Worm (Caenorhabditis elegans) whole organism, L2 larva: Measurements from ENCODE around the gene nlp-76.

Experiments used
- C34F6.9 ChIP-seq: fragments of 150-350 bp; optimal IDR thresholded peaks from 2 replicates; lab custom pipeline; 2014; ENCODE audit warnings: missing biosample characterization, missing genetic modification characterization
- F13H6.1 ChIP-seq: sonication (generic microtip); optimal IDR thresholded peaks from 2 replicates; lab custom pipeline; 2016; ENCODE audit warnings: missing genetic modification characterization, missing compliant biosample characterization
- R02D3.7 ChIP-seq: fragments of 150-350 bp; optimal IDR thresholded peaks from 2 replicates; lab custom pipeline; 2014; ENCODE audit warnings: missing biosample characterization, missing genetic modification characterization
- Y55F3AM.14 ChIP-seq: fragments of 200-800 bp; sonication (Bioruptor generic); optimal IDR thresholded peaks from 2 replicates; lab custom pipeline; 2018; ENCODE audit warnings: mild to moderate bottlenecking, missing genetic modification characterization, missing compliant biosample characterization
- ZK546.5 ChIP-seq: sonication (generic microtip); optimal IDR thresholded peaks from 2 replicates; lab custom pipeline; 2017; ENCODE audit warnings: missing biosample characterization, missing genetic modification characterization
- alr-1 ChIP-seq: fragments of 150-350 bp; optimal IDR thresholded peaks from 2 replicates; lab custom pipeline; 2014; ENCODE audit warnings: missing biosample characterization, missing genetic modification characterization
- aly-2 ChIP-seq: fragments of 150-350 bp; optimal IDR thresholded peaks from 2 replicates; lab custom pipeline; 2014; ENCODE audit warnings: missing biosample characterization, missing genetic modification characterization
- ama-1 ChIP-seq: fragments of 150-350 bp; optimal IDR thresholded peaks from 2 replicates; lab custom pipeline; 2018; ENCODE audit warnings: inconsistent platforms
- blmp-1 ChIP-seq: sonication (generic microtip); optimal IDR thresholded peaks from 2 replicates; lab custom pipeline; 2017; ENCODE audit warnings: missing genetic modification characterization, mild to moderate bottlenecking, missing compliant biosample characterization, antibody characterized with exemption, moderate library complexity; ENCODE audit not compliant: insufficient read depth
- ceh-16 ChIP-seq: fragments of 150-350 bp; optimal IDR thresholded peaks from 2 replicates; lab custom pipeline; 2014; ENCODE audit warnings: missing biosample characterization, missing genetic modification characterization
- ceh-82 ChIP-seq: fragments of 150-350 bp; optimal IDR thresholded peaks from 2 replicates; lab custom pipeline; 2014; ENCODE audit warnings: missing biosample characterization, missing genetic modification characterization
- crh-2 ChIP-seq: sonication (generic microtip); optimal IDR thresholded peaks from 2 replicates; lab custom pipeline; 2017; ENCODE audit warnings: missing biosample characterization, missing genetic modification characterization
- dmd-4 ChIP-seq: sonication (generic microtip); optimal IDR thresholded peaks from 2 replicates; lab custom pipeline; 2017; ENCODE audit warnings: missing biosample characterization, missing genetic modification characterization
- egl-27 ChIP-seq: sonication (generic microtip); optimal IDR thresholded peaks from 3 replicates; lab custom pipeline; 2017; ENCODE audit warnings: missing biosample characterization, missing genetic modification reagents, missing genetic modification characterization
- elt-1 ChIP-seq: fragments of 150-350 bp; optimal IDR thresholded peaks from 2 replicates; lab custom pipeline; 2014; ENCODE audit warnings: missing biosample characterization, missing genetic modification characterization
- elt-3 ChIP-seq: sonication (generic microtip); optimal IDR thresholded peaks from 2 replicates; lab custom pipeline; 2017; ENCODE audit warnings: missing biosample characterization, missing genetic modification characterization
- fos-1 ChIP-seq: fragments of 150-350 bp; optimal IDR thresholded peaks from 2 replicates; lab custom pipeline; 2014; ENCODE audit warnings: missing biosample characterization, missing genetic modification characterization
- gmeb-1 ChIP-seq: fragments of 150-350 bp; optimal IDR thresholded peaks from 2 replicates; lab custom pipeline; 2014; ENCODE audit warnings: missing biosample characterization, missing genetic modification characterization
- lin-11 ChIP-seq: fragments of 150-350 bp; sonication (generic microtip); optimal IDR thresholded peaks from 2 replicates; lab custom pipeline; 2014; ENCODE audit warnings: missing biosample characterization, missing genetic modification characterization, inconsistent platforms, mixed read lengths
- lin-13 ChIP-seq: fragments of 150-350 bp; optimal IDR thresholded peaks from 2 replicates; lab custom pipeline; 2014; ENCODE audit warnings: missing biosample characterization, missing genetic modification reagents, missing genetic modification characterization
- lin-39 ChIP-seq: fragments of 150-350 bp; optimal IDR thresholded peaks from 2 replicates; lab custom pipeline; 2014; ENCODE audit warnings: missing biosample characterization, missing genetic modification reagents, missing genetic modification characterization
- lsy-2 ChIP-seq, 2 experiments: fragments of 150-350 bp in 1 of 2; sonication (generic microtip) in 1 of 2; optimal IDR thresholded peaks; 2 replicates each; lab custom pipeline; 2014 to 2017; ENCODE audit warnings: missing biosample characterization in 2 of 2, missing genetic modification characterization in 2 of 2
- mab-5 ChIP-seq: fragments of 150-350 bp; optimal IDR thresholded peaks from 2 replicates; lab custom pipeline; 2014; ENCODE audit warnings: missing biosample characterization, missing genetic modification characterization
- mbf-1 ChIP-seq: sonication (generic microtip); optimal IDR thresholded peaks from 2 replicates; lab custom pipeline; 2017; ENCODE audit warnings: missing biosample characterization, missing genetic modification characterization
- mdl-1 ChIP-seq, 2 experiments: fragments of 150-350 bp in 1 of 2; sonication (generic microtip) in 1 of 2; optimal IDR thresholded peaks; 2 replicates each; lab custom pipeline; 2017; ENCODE audit warnings: missing biosample characterization in 2 of 2, missing genetic modification characterization in 2 of 2
- nhr-10 ChIP-seq: sonication (generic microtip); optimal IDR thresholded peaks from 2 replicates; lab custom pipeline; 2017; ENCODE audit warnings: missing biosample characterization, missing genetic modification characterization
- nhr-11 ChIP-seq: fragments of 150-350 bp; optimal IDR thresholded peaks from 2 replicates; lab custom pipeline; 2014; ENCODE audit warnings: missing biosample characterization, missing genetic modification characterization
- nhr-12 ChIP-seq: fragments of 150-350 bp; optimal IDR thresholded peaks from 2 replicates; lab custom pipeline; 2014; ENCODE audit warnings: missing biosample characterization, missing genetic modification characterization
- nhr-129 ChIP-seq: fragments of 150-350 bp; optimal IDR thresholded peaks from 2 replicates; lab custom pipeline; 2014; ENCODE audit warnings: missing biosample characterization, missing genetic modification characterization
- nhr-21 ChIP-seq: fragments of 150-350 bp; optimal IDR thresholded peaks from 2 replicates; lab custom pipeline; 2014; ENCODE audit warnings: missing biosample characterization, missing genetic modification characterization
- nhr-23 ChIP-seq: fragments of 150-350 bp; optimal IDR thresholded peaks from 2 replicates; lab custom pipeline; 2014; ENCODE audit warnings: missing biosample characterization, missing genetic modification reagents, missing genetic modification characterization
- nhr-237 ChIP-seq: fragments of 150-350 bp; optimal IDR thresholded peaks from 2 replicates; lab custom pipeline; 2014; ENCODE audit warnings: missing biosample characterization, missing genetic modification characterization
- nhr-25 ChIP-seq: fragments of 150-350 bp; sonication (generic microtip); optimal IDR thresholded peaks from 3 replicates; lab custom pipeline; 2014; ENCODE audit warnings: missing biosample characterization, missing genetic modification characterization
- nhr-6 ChIP-seq: fragments of 150-350 bp; optimal IDR thresholded peaks from 2 replicates; lab custom pipeline; 2014; ENCODE audit warnings: missing biosample characterization, missing genetic modification characterization
- nhr-77 ChIP-seq: fragments of 150-350 bp; optimal IDR thresholded peaks from 2 replicates; lab custom pipeline; 2014; ENCODE audit warnings: missing biosample characterization, missing genetic modification characterization
- peb-1 ChIP-seq: fragments of 150-350 bp; optimal IDR thresholded peaks from 2 replicates; lab custom pipeline; 2014; ENCODE audit warnings: missing biosample characterization, missing genetic modification characterization
- sem-4 ChIP-seq: fragments of 150-350 bp; optimal IDR thresholded peaks from 2 replicates; lab custom pipeline; 2014; ENCODE audit warnings: missing biosample characterization, missing genetic modification reagents, missing genetic modification characterization
- skn-1 ChIP-seq: sonication (generic microtip); optimal IDR thresholded peaks from 2 replicates; lab custom pipeline; 2017; ENCODE audit warnings: missing biosample characterization, missing genetic modification characterization
- sma-3 ChIP-seq: sonication (generic microtip); optimal IDR thresholded peaks from 2 replicates; lab custom pipeline; 2016; ENCODE audit warnings: missing genetic modification reagents, missing genetic modification characterization, missing compliant biosample characterization
- sma-9 ChIP-seq, 2 experiments: fragments of 150-350 bp in 1 of 2; sonication (generic microtip) in 1 of 2; optimal IDR thresholded peaks; 2 replicates each; lab custom pipeline; 2014 to 2016; ENCODE audit warnings: missing genetic modification characterization in 2 of 2, mild to moderate bottlenecking in 1 of 2, missing biosample characterization in 1 of 2, missing compliant biosample characterization in 1 of 2, missing genetic modification reagents in 1 of 2, moderate library complexity in 1 of 2
- snpc-4 ChIP-seq: fragments of 150-350 bp; optimal IDR thresholded peaks from 2 replicates; lab custom pipeline; 2014; ENCODE audit warnings: missing biosample characterization, missing genetic modification characterization
- unc-39 ChIP-seq: fragments of 150-350 bp; optimal IDR thresholded peaks from 2 replicates; lab custom pipeline; 2014; ENCODE audit warnings: missing biosample characterization, missing genetic modification characterization
- unc-55 ChIP-seq: fragments of 150-350 bp; sonication (generic microtip); optimal IDR thresholded peaks from 3 replicates; lab custom pipeline; 2014; ENCODE audit warnings: missing biosample characterization, missing genetic modification reagents, missing genetic modification characterization
- unc-62 ChIP-seq: fragments of 150-350 bp; optimal IDR thresholded peaks from 2 replicates; lab custom pipeline; 2014; ENCODE audit warnings: missing biosample characterization, missing genetic modification reagents, missing genetic modification characterization
- zag-1 ChIP-seq: fragments of 150-350 bp; optimal IDR thresholded peaks from 2 replicates; lab custom pipeline; 2014; ENCODE audit warnings: missing biosample characterization, missing genetic modification characterization
- ztf-1 ChIP-seq: fragments of 200-800 bp; sonication (Bioruptor generic); conservative IDR thresholded peaks from 2 replicates; pipeline ENCODE4 v1.3.6; 2022; ENCODE audit warnings: missing genetic modification characterization, missing compliant biosample characterization
- ztf-11 ChIP-seq: sonication (generic microtip); optimal IDR thresholded peaks from 2 replicates; lab custom pipeline; 2017; ENCODE audit warnings: missing biosample characterization, missing genetic modification characterization
- ztf-4 ChIP-seq: fragments of 150-350 bp; optimal IDR thresholded peaks from 2 replicates; lab custom pipeline; 2014; ENCODE audit warnings: missing biosample characterization, missing genetic modification characterization

nlp-76 gene

DNA sequence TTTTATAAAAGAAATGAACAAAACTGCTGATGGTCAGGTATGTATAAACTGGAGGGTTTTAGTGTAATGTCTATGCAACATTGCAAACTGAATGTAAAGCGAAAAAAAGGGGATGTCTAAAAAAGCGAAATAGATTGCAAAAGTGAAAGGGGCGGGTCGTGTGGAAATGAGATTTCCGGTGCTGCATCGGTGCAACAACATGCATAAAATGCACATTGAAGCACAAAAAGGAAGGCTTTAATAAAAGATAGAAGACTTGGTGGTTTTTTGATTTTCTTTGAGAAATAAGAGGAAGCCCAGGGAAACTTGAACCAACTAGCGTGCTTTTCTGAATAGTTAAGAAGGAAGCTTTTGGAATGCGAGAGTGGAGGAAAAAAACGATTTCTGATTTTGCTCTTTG lies 31.0 kb downstream of the nlp-76 start:
- TF ChIP-seq nhr-237 (tag; lab: Kevin White, UChicago), result no peak
- no peak for TF ChIP-seq zag-1
- TF ChIP-seq sem-4, result no peak
- no peak for TF ChIP-seq peb-1 (tag; lab: Kevin White, UChicago)
- no peak for TF ChIP-seq lsy-2 (tag; optimal IDR thresholded peaks at IDR 0.05; lab: Kevin White, UChicago)

DNA sequence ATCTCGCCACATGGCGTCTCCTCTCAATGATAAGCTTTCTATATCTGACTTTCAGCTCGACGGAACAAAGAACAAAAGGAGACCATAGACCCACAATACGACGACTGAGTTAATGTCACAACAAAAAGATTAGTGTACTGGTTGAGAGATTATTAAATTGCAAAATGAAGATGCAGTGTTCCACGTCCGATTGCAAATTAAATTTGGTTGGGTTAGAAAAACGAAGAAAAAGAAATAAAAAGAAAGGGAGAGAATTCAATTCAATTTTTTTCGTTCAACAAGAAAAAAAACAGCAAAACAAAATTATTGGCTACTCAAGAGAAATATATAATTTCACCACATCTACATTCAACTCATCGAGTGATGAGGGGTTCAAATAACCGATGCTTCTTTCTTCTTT lies 32.3 kb downstream of the nlp-76 start:
- TF ChIP-seq nhr-77 (tag; lab: Kevin White, UChicago), result no peak
- TF ChIP-seq mab-5 (tag; lab: Kevin White, UChicago), result no peak
- TF ChIP-seq C34F6.9, result peak; percentile 9
- peak; percentile 9 for TF ChIP-seq F13H6.1
- TF ChIP-seq, all 48 proteins: peak for 2

DNA sequence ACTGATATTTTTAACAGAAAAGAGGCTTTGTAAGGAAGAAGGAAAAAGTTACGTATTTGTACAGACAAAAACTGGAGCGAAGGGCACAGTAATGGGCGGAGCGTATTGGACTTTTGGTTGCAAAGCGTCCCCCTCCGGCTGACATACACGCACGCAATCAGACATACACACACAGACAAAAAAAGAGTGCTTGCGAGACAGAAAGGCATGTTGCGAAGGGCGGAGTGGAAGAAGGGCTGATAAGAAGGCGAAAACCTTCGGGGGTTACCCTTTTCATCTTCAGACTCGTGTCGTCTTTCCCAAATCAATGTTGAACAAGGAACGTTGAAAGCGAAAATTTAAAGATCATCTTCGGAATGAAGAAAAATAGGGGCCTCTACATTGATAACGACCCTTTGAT lies 33.1 kb downstream of the nlp-76 start:
- TF ChIP-seq fos-1 (tag; lab: Kevin White, UChicago) (peak; percentile 72), nhr-12 (no peak), nhr-77 (tag; lab: Kevin White, UChicago) (no peak), unc-39 (tag; lab: Kevin White, UChicago) (no peak), skn-1 (tag; lab: Kevin White, UChicago) (no peak), gmeb-1 (tag; lab: Kevin White, UChicago) (peak; percentile 39), aly-2 (tag; lab: Kevin White, UChicago) (no peak), peb-1 (tag; lab: Kevin White, UChicago) (no peak), nhr-11 (tag; lab: Kevin White, UChicago) (no peak), zag-1 (no peak), nhr-237 (tag; lab: Kevin White, UChicago) (no peak), mdl-1 (tag; optimal IDR thresholded peaks at IDR 0.05; lab: Kevin White, UChicago) (peak; percentile 51 to 61), ZK546.5 (tag; lab: Kevin White, UChicago) (no peak), nhr-10 (no peak), lin-13 (no peak), nhr-129 (tag; lab: Kevin White, UChicago) (peak; percentile 48), unc-62 (GFP tag; lab: Kevin White, UChicago) (no peak), crh-2 (peak; percentile 65), nhr-23 (no peak), sma-3 (GFP tag; lab: Kevin White, UChicago) (peak; percentile 80), nhr-21 (tag; lab: Kevin White, UChicago) (peak; percentile 70), egl-27 (peak; percentile 13), elt-1 (tag; lab: Kevin White, UChicago) (no peak), R02D3.7 (tag; lab: Kevin White, UChicago) (no peak), sma-9 (GFP tag; optimal IDR thresholded peaks at IDR 0.05; lab: Kevin White, UChicago) (peak; percentile 94), sma-9 (tag; optimal IDR thresholded peaks at IDR 0.05; lab: Kevin White, UChicago) (no peak), unc-55 (GFP tag; lab: Kevin White, UChicago) (no peak), mab-5 (tag; lab: Kevin White, UChicago) (no peak), nhr-6 (tag; lab: Kevin White, UChicago) (no peak), ztf-4 (tag; lab: Kevin White, UChicago) (no peak), Y55F3AM.14 (GFP tag; lab: Kevin White, UChicago) (peak; percentile 3), ceh-82 (tag; lab: Kevin White, UChicago) (no peak), ceh-16 (tag; lab: Kevin White, UChicago) (no peak), ama-1 (lab: Kevin White, UChicago) (no peak), lin-39 (tag; lab: Kevin White, UChicago) (no peak), snpc-4 (no peak), ztf-11 (tag; lab: Kevin White, UChicago) (no peak), elt-3 (tag; lab: Kevin White, UChicago) (no peak), nhr-25 (tag; lab: Kevin White, UChicago) (peak; percentile 35), mbf-1 (tag; lab: Kevin White, UChicago) (no peak), C34F6.9 (no peak), ztf-1 (GFP tag; lab: Robert Waterston, UW) (no peak), lin-11 (tag; lab: Kevin White, UChicago) (no peak), alr-1 (tag; lab: Kevin White, UChicago) (no peak), lsy-2 (tag; optimal IDR thresholded peaks at IDR 0.05; lab: Kevin White, UChicago) (no peak), dmd-4 (tag; lab: Kevin White, UChicago) (no peak), F13H6.1 (peak; percentile 55), blmp-1 (tag; lab: Kevin White, UChicago) (peak; percentile 73), sem-4 (no peak)
